Worm (Caenorhabditis elegans) whole organism, young adult: ENCODE measurements around the gene ints-11.

ENCODE experiments used
- F23B12.7 ChIP-seq: sonication (generic microtip); optimal IDR thresholded peaks from 2 replicates; lab custom pipeline; 2017; ENCODE audit warnings: missing genetic modification characterization, mild to moderate bottlenecking, missing compliant biosample characterization, antibody characterized with exemption, moderate library complexity; ENCODE audit not compliant: insufficient read depth
- ZK185.1 ChIP-seq: sonication (generic microtip); optimal IDR thresholded peaks from 2 replicates; lab custom pipeline; 2016; ENCODE audit warnings: mild to moderate bottlenecking, missing genetic modification characterization, missing compliant biosample characterization; ENCODE audit not compliant: poor library complexity, severe bottlenecking
- ama-1 ChIP-seq, 3 experiments: fragments of 150-350 bp in 1 of 3; sonication (generic microtip) in 2 of 3; optimal IDR thresholded peaks; 2 replicates each; lab custom pipeline; 2014 to 2018; ENCODE audit warnings: missing biosample characterization in 2 of 3, missing genetic modification characterization in 2 of 3, missing genetic modification reagents in 2 of 3
- dpl-1 ChIP-seq: fragments of 150-350 bp; optimal IDR thresholded peaks from 2 replicates; lab custom pipeline; 2014; ENCODE audit warnings: missing biosample characterization, missing genetic modification reagents, missing genetic modification characterization
- unc-62 ChIP-seq: fragments of 150-350 bp; optimal IDR thresholded peaks from 2 replicates; lab custom pipeline; 2014; ENCODE audit warnings: missing biosample characterization, missing genetic modification reagents, missing genetic modification characterization

DNA sequence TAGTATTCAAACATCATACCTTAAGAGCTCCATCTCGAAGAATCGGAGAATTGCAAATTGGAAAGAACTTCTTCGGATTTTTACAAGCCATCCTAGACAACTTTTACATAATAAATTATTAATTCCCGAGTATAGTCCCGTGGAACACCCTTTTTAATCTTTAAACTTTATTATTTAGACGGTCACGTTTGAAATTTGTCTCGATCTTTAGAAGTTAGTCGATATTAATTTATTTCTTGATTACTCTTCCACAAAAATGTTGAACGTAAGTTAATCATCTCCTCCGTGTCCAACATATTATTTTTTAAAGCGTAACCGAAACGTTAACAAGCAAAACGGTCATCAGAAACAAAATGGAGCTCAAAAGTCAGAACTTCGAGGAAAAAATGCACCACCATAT is 30.2 kb upstream of the ints-11 start, which contains the start of the genes decr-1.3 and T05C12.1:
- TF ChIP-seq unc-62 (GFP tag; lab: Kevin White, UChicago) (no peak), F23B12.7 (tag; lab: Kevin White, UChicago) (no peak), ZK185.1 (tag; lab: Kevin White, UChicago) (no peak), ama-1 (optimal IDR thresholded peaks at IDR 0.05; lab: Kevin White, UChicago) (no peak), ama-1 (GFP tag; optimal IDR thresholded peaks at IDR 0.05; lab: Kevin White, UChicago) (no peak), dpl-1 (GFP tag; lab: Kevin White, UChicago) (no peak)
